Worm (Caenorhabditis elegans) whole organism, L4 larva: ENCODE data around the gene nhr-270.

Source experiments
- dpl-1 ChIP-seq: fragments of 150-350 bp; optimal IDR thresholded peaks from 2 replicates; lab custom pipeline; 2014; ENCODE audit warnings: missing biosample characterization, missing genetic modification reagents, missing genetic modification characterization
- mdl-1 ChIP-seq, 2 experiments: fragments of 150-350 bp in 1 of 2; sonication (generic microtip) in 1 of 2; optimal IDR thresholded peaks; 2 replicates each; lab custom pipeline; 2014 to 2017; ENCODE audit warnings: missing biosample characterization in 2 of 2, missing genetic modification characterization in 2 of 2

- TF ChIP-seq dpl-1 (GFP tag; lab: Kevin White, UChicago) (no peak), mdl-1 (tag; optimal IDR thresholded peaks at IDR 0.05; lab: Kevin White, UChicago) (no peak)
These were observed 3.7 kb upstream of the nhr-270 start for ce11 chrV:808260-808659.
